Worm (Caenorhabditis elegans): Measurements from ENCODE around the gene lron-5.

ce11 chrIII:4622375-4623130 is at the start of gene lron-5:
- no peak for TF ChIP-seq W03F9.2 (tag; optimal IDR thresholded peaks at IDR 0.05)
- no peak for TF ChIP-seq him-1 (tag; optimal IDR thresholded peaks at IDR 0.05)

All from whole organism, L4/young adult.